Worm (Caenorhabditis elegans) whole organism, early embryonic: Measurements from ENCODE around the gene sfxn-1.1.

ENCODE experiments used
- B0310.2 ChIP-seq: sonication (generic microtip); optimal IDR thresholded peaks from 2 replicates; lab custom pipeline; 2016; ENCODE audit warnings: mild to moderate bottlenecking, missing genetic modification characterization, missing compliant biosample characterization
- F13C5.2 ChIP-seq: sonication (generic microtip); optimal IDR thresholded peaks from 2 replicates; lab custom pipeline; 2017; ENCODE audit warnings: mild to moderate bottlenecking, missing genetic modification characterization, inconsistent platforms, missing compliant biosample characterization
- aly-1 ChIP-seq: sonication (generic microtip); optimal IDR thresholded peaks from 2 replicates; lab custom pipeline; 2016; ENCODE audit warnings: missing genetic modification characterization, missing compliant biosample characterization
- ama-1 ChIP-seq: fragments of 150-350 bp; optimal IDR thresholded peaks from 2 replicates; lab custom pipeline; 2014
- ceh-13 ChIP-seq: fragments of 200-800 bp; sonication (Bioruptor generic); optimal IDR thresholded peaks from 2 replicates; lab custom pipeline; 2018; ENCODE audit warnings: mild to moderate bottlenecking, missing genetic modification characterization, missing compliant biosample characterization
- ceh-36 ChIP-seq: sonication (generic microtip); optimal IDR thresholded peaks from 2 replicates; lab custom pipeline; 2016; ENCODE audit warnings: missing genetic modification characterization, inconsistent platforms, missing compliant biosample characterization
- ets-7 ChIP-seq: sonication (generic microtip); optimal IDR thresholded peaks from 2 replicates; lab custom pipeline; 2016; ENCODE audit warnings: missing genotype, missing genetic modification characterization, missing compliant biosample characterization
- flt-1 ChIP-seq: fragments of 200-800 bp; sonication (Bioruptor generic); IDR thresholded peaks from 2 replicates; pipeline ENCODE4 v1.3.6; 2022; ENCODE audit warnings: missing genetic modification characterization, missing compliant biosample characterization
- hmbx-1 ChIP-seq: sonication (generic microtip); optimal IDR thresholded peaks from 2 replicates; lab custom pipeline; 2016; ENCODE audit warnings: mild to moderate bottlenecking, missing genetic modification characterization, missing compliant biosample characterization
- hmg-4 ChIP-seq: fragments of 200-800 bp; sonication (Bioruptor generic); optimal IDR thresholded peaks from 2 replicates; lab custom pipeline; 2018; ENCODE audit warnings: mild to moderate bottlenecking, missing genetic modification characterization, missing compliant biosample characterization
- hnd-1 ChIP-seq: sonication (generic microtip); optimal IDR thresholded peaks from 2 replicates; lab custom pipeline; 2016; ENCODE audit warnings: missing genetic modification characterization, missing compliant biosample characterization
- pes-1 ChIP-seq: fragments of 200-800 bp; sonication (Bioruptor generic); IDR thresholded peaks from 2 replicates; pipeline ENCODE4 v1.3.6; 2022; ENCODE audit warnings: missing genetic modification reagents, missing genetic modification characterization, missing compliant biosample characterization
- scrt-1 ChIP-seq: fragments of 200-800 bp; sonication (Bioruptor generic); IDR thresholded peaks from 2 replicates; pipeline ENCODE4 v1.3.6; 2022; ENCODE audit warnings: missing genetic modification characterization, missing compliant biosample characterization
- sea-1 ChIP-seq: fragments of 200-800 bp; sonication (Bioruptor generic); conservative IDR thresholded peaks from 2 replicates; pipeline ENCODE4 v1.3.6; 2022; ENCODE audit warnings: missing genetic modification characterization, missing compliant biosample characterization
- tbx-11 ChIP-seq: fragments of 200-800 bp; sonication (Bioruptor generic); IDR thresholded peaks from 2 replicates; pipeline ENCODE4 v1.3.6; 2022; ENCODE audit warnings: missing genetic modification characterization, missing compliant biosample characterization
- tbx-37 ChIP-seq: fragments of 200-800 bp; sonication (Bioruptor generic); conservative IDR thresholded peaks from 2 replicates; pipeline ENCODE4 v1.3.6; 2022; ENCODE audit warnings: missing genetic modification reagents, missing genetic modification characterization, missing compliant biosample characterization
- tra-4 ChIP-seq: sonication (generic microtip); optimal IDR thresholded peaks from 2 replicates; lab custom pipeline; 2017; ENCODE audit warnings: missing genetic modification characterization, missing compliant biosample characterization

sfxn-1.1 gene

ce11 chrII:9554925-9555553 lies 36.4 kb upstream of the sfxn-1.1 start, which contains the start of gene F35H8.2:
TSS of gene F35H8.2 (plus strand) at chrII:9555503.
- TF ChIP-seq hmbx-1 (tag; lab: Kevin White, UChicago), result no peak
- no peak for TF ChIP-seq ceh-13 (GFP tag; lab: Kevin White, UChicago)
- no peak for TF ChIP-seq hnd-1 (tag; lab: Kevin White, UChicago)
- TF ChIP-seq hmg-4 (GFP tag; lab: Kevin White, UChicago), result no peak
- TF ChIP-seq ets-7, result no peak
- no peak for TF ChIP-seq flt-1
- no peak for TF ChIP-seq B0310.2
- no peak for TF ChIP-seq tbx-11 (GFP tag; lab: Robert Waterston, UW)
- TF ChIP-seq F13C5.2 (tag; lab: Kevin White, UChicago), result no peak
- TF ChIP-seq aly-1 (tag; lab: Kevin White, UChicago), result no peak
- no peak for TF ChIP-seq ceh-36 (tag; lab: Kevin White, UChicago)
- no peak for TF ChIP-seq scrt-1 (GFP tag; lab: Robert Waterston, UW)

- TF ChIP-seq ama-1 (lab: Kevin White, UChicago) (no peak), scrt-1 (GFP tag; lab: Robert Waterston, UW) (no peak)
Measured at ce11 chrII:9553179-9553578, 34.5 kb upstream of the sfxn-1.1 start, which contains the start of gene F35H8.1. TSS of gene F35H8.1 (minus strand) at chrII:9553279.

- TF ChIP-seq hmg-4 (GFP tag; lab: Kevin White, UChicago) (no peak), pes-1 (GFP tag; lab: Robert Waterston, UW) (no peak), flt-1 (no peak), scrt-1 (GFP tag; lab: Robert Waterston, UW) (no peak), tbx-37 (GFP tag; lab: Robert Waterston, UW) (no peak), hmbx-1 (tag; lab: Kevin White, UChicago) (no peak), aly-1 (tag; lab: Kevin White, UChicago) (no peak), B0310.2 (no peak), tbx-11 (GFP tag; lab: Robert Waterston, UW) (no peak), hnd-1 (tag; lab: Kevin White, UChicago) (no peak), sea-1 (GFP tag; lab: Robert Waterston, UW) (no peak), ceh-13 (GFP tag; lab: Kevin White, UChicago) (no peak), ama-1 (lab: Kevin White, UChicago) (no peak), tra-4 (tag; lab: Kevin White, UChicago) (no peak), ets-7 (no peak), ceh-36 (tag; lab: Kevin White, UChicago) (no peak), F13C5.2 (tag; lab: Kevin White, UChicago) (no peak)
Measured at ce11 chrII:9551536-9551935, 32.9 kb upstream of the sfxn-1.1 start, which contains the start of gene F35H8.12. TSS of gene F35H8.12 (plus strand) at chrII:9551836.

- TF ChIP-seq F13C5.2 (tag; lab: Kevin White, UChicago), result no peak
- TF ChIP-seq B0310.2, result no peak
- no peak for TF ChIP-seq hnd-1 (tag; lab: Kevin White, UChicago)
- TF ChIP-seq hmg-4 (GFP tag; lab: Kevin White, UChicago), result no peak
- TF ChIP-seq pes-1 (GFP tag; lab: Robert Waterston, UW), result no peak
- no peak for TF ChIP-seq tbx-11 (GFP tag; lab: Robert Waterston, UW)
- no peak for TF ChIP-seq ceh-13 (GFP tag; lab: Kevin White, UChicago)
- no peak for TF ChIP-seq ama-1 (lab: Kevin White, UChicago)
- no peak for TF ChIP-seq hmbx-1 (tag; lab: Kevin White, UChicago)
- no peak for TF ChIP-seq aly-1 (tag; lab: Kevin White, UChicago)
- TF ChIP-seq tra-4 (tag; lab: Kevin White, UChicago), result no peak
- no peak for TF ChIP-seq ceh-36 (tag; lab: Kevin White, UChicago)
- no peak for TF ChIP-seq tbx-37 (GFP tag; lab: Robert Waterston, UW)
- no peak for TF ChIP-seq ets-7
Measured at ce11 chrII:9550718-9551117, 32.0 kb upstream of the sfxn-1.1 start, which contains the start of gene sra-6. TSS of gene sra-6 (minus strand) at chrII:9550818.

- TF ChIP-seq ceh-36 (tag; lab: Kevin White, UChicago) (no peak), hnd-1 (tag; lab: Kevin White, UChicago) (no peak), B0310.2 (no peak), tbx-11 (GFP tag; lab: Robert Waterston, UW) (no peak), scrt-1 (GFP tag; lab: Robert Waterston, UW) (no peak)
Measured at ce11 chrII:9544386-9544785, 25.7 kb upstream of the sfxn-1.1 start, which contains the start of gene sra-7. TSS of gene sra-7 (plus strand) at chrII:9544686.

ce11 chrII:9542785-9543184 lies 24.1 kb upstream of the sfxn-1.1 start, which contains the start of gene sra-4:
TSS of gene sra-4 (minus strand) at chrII:9542885.
- TF ChIP-seq F13C5.2 (tag; lab: Kevin White, UChicago) (no peak), aly-1 (tag; lab: Kevin White, UChicago) (no peak), flt-1 (no peak), ets-7 (no peak), ceh-13 (GFP tag; lab: Kevin White, UChicago) (no peak), B0310.2 (no peak)

ce11 chrII:9540723-9541122 lies 22.0 kb upstream of the sfxn-1.1 start, which contains the start of gene sra-3:
TSS of gene sra-3 (minus strand) at chrII:9540823.
- no peak for TF ChIP-seq scrt-1 (GFP tag; lab: Robert Waterston, UW)
- no peak for TF ChIP-seq F13C5.2 (tag; lab: Kevin White, UChicago)
- TF ChIP-seq tbx-37 (GFP tag; lab: Robert Waterston, UW), result no peak
- TF ChIP-seq aly-1 (tag; lab: Kevin White, UChicago), result no peak
- no peak for TF ChIP-seq ceh-36 (tag; lab: Kevin White, UChicago)
- no peak for TF ChIP-seq sea-1 (GFP tag; lab: Robert Waterston, UW)
